Fruit fly (Drosophila melanogaster) whole organism, prepupa: ENCODE measurements around the gene CG7194.
A peak's percentile ranks its signal among the peaks of the same experiment; 100 is the strongest.

ENCODE experiments used
- Blimp-1 ChIP-seq: fragments of 200-800 bp; sonication (Bioruptor generic); optimal IDR thresholded peaks from 3 replicates; lab custom pipeline; 2017; ENCODE audit warnings: missing biosample characterization, missing genetic modification characterization, mild to moderate bottlenecking, moderate library complexity, missing genetic modification reagents
- CG10631 ChIP-seq: fragments of 200-800 bp; sonication (Bioruptor generic); optimal IDR thresholded peaks from 2 replicates; lab custom pipeline; 2016; ENCODE audit warnings: missing biosample characterization, missing genetic modification characterization
- CG10669 ChIP-seq: fragments of 200-800 bp; sonication (Bioruptor generic); optimal IDR thresholded peaks from 3 replicates; lab custom pipeline; 2018; ENCODE audit warnings: missing biosample characterization, mild to moderate bottlenecking, missing genetic modification characterization, moderate library complexity
- CG11762 ChIP-seq: fragments of 200-800 bp; sonication (Bioruptor generic); optimal IDR thresholded peaks from 3 replicates; lab custom pipeline; 2016; ENCODE audit warnings: missing biosample characterization, missing genetic modification characterization; ENCODE audit not compliant: insufficient read depth
- CG11902 ChIP-seq: fragments of 200-800 bp; sonication (Bioruptor generic); optimal IDR thresholded peaks from 3 replicates; lab custom pipeline; 2016; ENCODE audit warnings: missing biosample characterization, missing genetic modification characterization
- CG15336 ChIP-seq: fragments of 200-800 bp; sonication (Bioruptor generic); IDR thresholded peaks from 2 replicates; pipeline ENCODE4 v1.3.6; 2022; ENCODE audit warnings: missing biosample characterization, missing genetic modification characterization
- CG16779 ChIP-seq: fragments of 200-800 bp; sonication (Bioruptor generic); optimal IDR thresholded peaks from 3 replicates; lab custom pipeline; 2017; ENCODE audit warnings: missing biosample characterization, mild to moderate bottlenecking, missing genetic modification characterization
- CG3032 ChIP-seq: fragments of 200-800 bp; optimal IDR thresholded peaks from 2 replicates; lab custom pipeline; 2019; ENCODE audit warnings: missing biosample characterization, mild to moderate bottlenecking, missing genetic modification characterization, moderate library complexity
- CG32006 ChIP-seq: fragments of 200-800 bp; sonication (Bioruptor generic); optimal IDR thresholded peaks from 3 replicates; lab custom pipeline; 2017; ENCODE audit warnings: missing biosample characterization, mild to moderate bottlenecking, missing genetic modification characterization
- CG34406 ChIP-seq: fragments of 200-800 bp; sonication (Bioruptor generic); optimal IDR thresholded peaks from 3 replicates; lab custom pipeline; 2016; ENCODE audit warnings: missing biosample characterization, missing genetic modification characterization
- CG3919 ChIP-seq: fragments of 200-800 bp; sonication (Bioruptor generic); optimal IDR thresholded peaks from 3 replicates; lab custom pipeline; 2016; ENCODE audit warnings: missing biosample characterization, missing genetic modification characterization
- CG4318 ChIP-seq: fragments of 200-800 bp; sonication (Bioruptor generic); optimal IDR thresholded peaks from 3 replicates; lab custom pipeline; 2017; ENCODE audit warnings: missing biosample characterization, mild to moderate bottlenecking, missing genetic modification characterization
- CG6276 ChIP-seq: fragments of 200-800 bp; sonication (Bioruptor generic); optimal IDR thresholded peaks from 2 replicates; lab custom pipeline; 2017; ENCODE audit warnings: missing biosample characterization, mild to moderate bottlenecking, missing genetic modification characterization
- CG6792 ChIP-seq: fragments of 200-800 bp; sonication (Bioruptor generic); optimal IDR thresholded peaks from 3 replicates; lab custom pipeline; 2016; ENCODE audit warnings: missing biosample characterization, missing genetic modification characterization
- CG6808 ChIP-seq: fragments of 200-800 bp; sonication (Bioruptor generic); optimal IDR thresholded peaks from 3 replicates; lab custom pipeline; 2017; ENCODE audit warnings: missing biosample characterization, missing genetic modification characterization, mild to moderate bottlenecking, moderate library complexity, missing genetic modification reagents
- CG6854 ChIP-seq: fragments of 200-800 bp; sonication (Bioruptor generic); optimal IDR thresholded peaks from 2 replicates; lab custom pipeline; 2017; ENCODE audit warnings: missing biosample characterization, mild to moderate bottlenecking, missing genetic modification characterization
- CG7368 ChIP-seq: fragments of 200-800 bp; sonication (Bioruptor generic); optimal IDR thresholded peaks from 3 replicates; lab custom pipeline; 2016; ENCODE audit warnings: missing biosample characterization, missing genetic modification characterization
- CG8119 ChIP-seq: fragments of 200-800 bp; sonication (Bioruptor generic); IDR thresholded peaks from 3 replicates; pipeline ENCODE4 v1.3.6; 2022; ENCODE audit warnings: missing biosample characterization, missing genetic modification characterization
- CG8319 ChIP-seq: fragments of 200-800 bp; sonication (Bioruptor generic); optimal IDR thresholded peaks from 3 replicates; lab custom pipeline; 2016; ENCODE audit warnings: missing biosample characterization, missing genetic modification characterization
- CG8632 ChIP-seq: fragments of 200-800 bp; sonication (Bioruptor generic); optimal IDR thresholded peaks from 3 replicates; lab custom pipeline; 2016; ENCODE audit warnings: missing biosample characterization, missing genetic modification characterization
- CG9139 ChIP-seq: fragments of 200-800 bp; sonication (Bioruptor generic); optimal IDR thresholded peaks from 3 replicates; lab custom pipeline; 2017; ENCODE audit warnings: missing biosample characterization, mild to moderate bottlenecking, missing genetic modification characterization
- Eip75B ChIP-seq: fragments of 200-800 bp; sonication (Bioruptor generic); optimal IDR thresholded peaks from 3 replicates; lab custom pipeline; 2016; ENCODE audit warnings: missing biosample characterization, missing genetic modification characterization
- Eip78C ChIP-seq: fragments of 200-800 bp; sonication (Bioruptor generic); peaks from one replicate; lab custom pipeline; 2016; ENCODE audit warnings: missing biosample characterization, missing genetic modification characterization
- Eip93F ChIP-seq: fragments of 200-800 bp; sonication (Bioruptor generic); optimal IDR thresholded peaks from 2 replicates; lab custom pipeline; 2016; ENCODE audit warnings: missing biosample characterization, mild to moderate bottlenecking, missing genetic modification characterization
- Ets21C ChIP-seq: fragments of 200-800 bp; sonication (Bioruptor generic); optimal IDR thresholded peaks from 3 replicates; lab custom pipeline; 2016; ENCODE audit warnings: missing biosample characterization, missing genetic modification characterization
- Hr39 ChIP-seq: fragments of 200-800 bp; sonication (Bioruptor generic); optimal IDR thresholded peaks from 2 replicates; lab custom pipeline; 2016; ENCODE audit warnings: missing biosample characterization, missing genetic modification characterization
- Hr4 ChIP-seq: fragments of 200-800 bp; sonication (Bioruptor generic); optimal IDR thresholded peaks from 3 replicates; lab custom pipeline; 2016; ENCODE audit warnings: missing biosample characterization, missing genetic modification characterization
- Lpt ChIP-seq: fragments of 200-800 bp; sonication (Bioruptor generic); optimal IDR thresholded peaks from 3 replicates; lab custom pipeline; 2016; ENCODE audit warnings: missing biosample characterization, missing genetic modification characterization
- Met ChIP-seq: fragments of 200-800 bp; sonication (Bioruptor generic); optimal IDR thresholded peaks from 3 replicates; lab custom pipeline; 2016; ENCODE audit warnings: missing biosample characterization, missing genetic modification characterization
- OdsH ChIP-seq: fragments of 200-800 bp; sonication (Bioruptor generic); optimal IDR thresholded peaks from 3 replicates; lab custom pipeline; 2016; ENCODE audit warnings: missing biosample characterization, missing genetic modification characterization
- Smox ChIP-seq: fragments of 200-800 bp; sonication (Bioruptor generic); optimal IDR thresholded peaks from 3 replicates; lab custom pipeline; 2016; ENCODE audit warnings: missing biosample characterization, missing genetic modification characterization
- Sox14 ChIP-seq: fragments of 200-800 bp; sonication (Bioruptor generic); optimal IDR thresholded peaks from 3 replicates; lab custom pipeline; 2016; ENCODE audit warnings: missing biosample characterization, missing genetic modification characterization
- Sox15 ChIP-seq: fragments of 200-800 bp; sonication (Bioruptor generic); optimal IDR thresholded peaks from 3 replicates; lab custom pipeline; 2016; ENCODE audit warnings: missing biosample characterization, missing genetic modification characterization
- achi ChIP-seq: fragments of 200-800 bp; sonication (Bioruptor generic); optimal IDR thresholded peaks from 3 replicates; lab custom pipeline; 2016; ENCODE audit warnings: missing biosample characterization, missing genetic modification characterization
- acj6 ChIP-seq: fragments of 200-800 bp; sonication (Bioruptor generic); optimal IDR thresholded peaks from 3 replicates; lab custom pipeline; 2016; ENCODE audit warnings: missing biosample characterization, missing genetic modification characterization
- cyc ChIP-seq: fragments of 200-800 bp; sonication (Bioruptor generic); optimal IDR thresholded peaks from 3 replicates; lab custom pipeline; 2016; ENCODE audit warnings: missing biosample characterization, missing genetic modification characterization
- dac ChIP-seq: fragments of 200-800 bp; sonication (Bioruptor generic); optimal IDR thresholded peaks from 2 replicates; lab custom pipeline; 2017; ENCODE audit warnings: missing biosample characterization, mild to moderate bottlenecking, missing genetic modification characterization
- dsx ChIP-seq: fragments of 200-800 bp; optimal IDR thresholded peaks from 3 replicates; lab custom pipeline; 2019; ENCODE audit warnings: missing biosample characterization, mild to moderate bottlenecking, missing genetic modification characterization, moderate library complexity; ENCODE audit not compliant: poor library complexity, severe bottlenecking
- eg ChIP-seq: fragments of 200-800 bp; sonication (Bioruptor generic); IDR thresholded peaks from 3 replicates; pipeline ENCODE4 v1.3.6; 2022; ENCODE audit warnings: missing biosample characterization, missing genetic modification characterization
- esn ChIP-seq: fragments of 200-800 bp; sonication (Bioruptor generic); optimal IDR thresholded peaks from 2 replicates; lab custom pipeline; 2016; ENCODE audit warnings: missing biosample characterization, mild to moderate bottlenecking, missing genetic modification characterization, moderate library complexity
- fd59A ChIP-seq: fragments of 200-800 bp; sonication (Bioruptor generic); optimal IDR thresholded peaks from 2 replicates; lab custom pipeline; 2017; ENCODE audit warnings: missing biosample characterization, mild to moderate bottlenecking, missing genetic modification characterization, missing genetic modification reagents
- fd85E ChIP-seq: fragments of 200-800 bp; sonication (Bioruptor generic); optimal IDR thresholded peaks from 3 replicates; lab custom pipeline; 2016; ENCODE audit warnings: missing biosample characterization, missing genetic modification characterization
- fkh ChIP-seq: fragments of 200-800 bp; sonication (Bioruptor generic); optimal IDR thresholded peaks from 3 replicates; lab custom pipeline; 2017; ENCODE audit warnings: missing biosample characterization, mild to moderate bottlenecking, missing genetic modification characterization, moderate library complexity
- lz ChIP-seq: fragments of 200-800 bp; sonication (Bioruptor generic); optimal IDR thresholded peaks from 3 replicates; lab custom pipeline; 2016; ENCODE audit warnings: missing biosample characterization, missing genetic modification characterization
- net ChIP-seq: fragments of 200-800 bp; sonication (Bioruptor generic); optimal IDR thresholded peaks from 3 replicates; lab custom pipeline; 2016; ENCODE audit warnings: missing biosample characterization, missing genetic modification characterization
- salr ChIP-seq, 2 experiments: fragments of 200-800 bp; sonication (Bioruptor generic); optimal IDR thresholded peaks; 3 replicates each; lab custom pipeline; 2016 to 2018; ENCODE audit warnings: missing biosample characterization in 2 of 2, missing genetic modification characterization in 2 of 2, mild to moderate bottlenecking in 1 of 2
- spab ChIP-seq: fragments of 200-800 bp; sonication (Bioruptor generic); optimal IDR thresholded peaks from 2 replicates; lab custom pipeline; 2017; ENCODE audit warnings: missing biosample characterization, mild to moderate bottlenecking, missing genetic modification characterization, missing genetic modification reagents
- ss ChIP-seq, 2 experiments: fragments of 200-800 bp; sonication (Bioruptor generic); optimal IDR thresholded peaks; 2 replicates in 1 of 2; 3 replicates in 1 of 2; lab custom pipeline; 2017 to 2018; ENCODE audit warnings: mild to moderate bottlenecking in 2 of 2, missing biosample characterization in 2 of 2, missing genetic modification characterization in 2 of 2, moderate library complexity in 1 of 2
- svp ChIP-seq: fragments of 200-800 bp; sonication (Bioruptor generic); peaks from one replicate; lab custom pipeline; 2016; ENCODE audit warnings: missing biosample characterization, missing genetic modification characterization
- vri ChIP-seq: fragments of 200-800 bp; sonication (Bioruptor generic); optimal IDR thresholded peaks from 3 replicates; lab custom pipeline; 2016; ENCODE audit warnings: missing biosample characterization, mild to moderate bottlenecking, missing genetic modification characterization

CG7194 gene

dm6 chr3L:8340264-8341095, 36.6 kb upstream of the CG7194 start, which contains the start of the genes Prim1 and CG7083:
TSS of gene Prim1 (plus strand) at chr3L:8340314.
TSS of gene CG7083 (plus strand) at chr3L:8340785.
- no peak for TF ChIP-seq spab (GFP tag; lab: Kevin White, UChicago)
- TF ChIP-seq net, result peak; percentile 57
- TF ChIP-seq cyc, result peak; percentile 61
- 0 out of 3 replicates have a peak, but pooled peaks have one; percentile 16 for TF ChIP-seq CG8119
- TF ChIP-seq Sox15 (GFP tag; lab: Kevin White, UChicago), result peak; percentile 2
- TF ChIP-seq CG8319 (GFP tag; lab: Kevin White, UChicago), result peak; percentile 51
- TF ChIP-seq CG32006 (GFP tag; lab: Kevin White, UChicago), result peak; percentile 30
- peak; percentile 47 for TF ChIP-seq CG34406
- TF ChIP-seq CG11902, result peak; percentile 1
- no peak for TF ChIP-seq salr (GFP tag; optimal IDR thresholded peaks at IDR 0.05; lab: Kevin White, UChicago)
- no peak for TF ChIP-seq CG16779 (tag; lab: Kevin White, UChicago)
- peak; percentile 85 for TF ChIP-seq Eip78C (GFP tag; lab: Kevin White, UChicago)
- TF ChIP-seq Sox14, result peak; percentile 95
- TF ChIP-seq dsx (GFP tag; lab: Kevin White, UChicago), result no peak
- peak; percentile 1 for TF ChIP-seq Blimp-1 (GFP tag; lab: Kevin White, UChicago)
- TF ChIP-seq achi (GFP tag; lab: Kevin White, UChicago), result peak; percentile 57
- TF ChIP-seq CG15336 (GFP tag; lab: Robert Waterston, UW), result peak; percentile 39; the same call in 1 of the 2 replicates
- TF ChIP-seq Eip75B (GFP tag; lab: Kevin White, UChicago), result peak; percentile 74
- peak; percentile 60 for TF ChIP-seq CG11762 (GFP tag; lab: Kevin White, UChicago)
- peak; percentile 93 for TF ChIP-seq vri (GFP tag; lab: Kevin White, UChicago)
- TF ChIP-seq CG3919 (GFP tag; lab: Kevin White, UChicago), result peak; percentile 63
- no peak for TF ChIP-seq Met
- no peak for TF ChIP-seq dac (GFP tag; lab: Kevin White, UChicago)
- TF ChIP-seq Smox, result peak; percentile 49
- peak; percentile 70 for TF ChIP-seq Hr4
- TF ChIP-seq fkh (GFP tag; lab: Kevin White, UChicago), result peak; percentile 95
- TF ChIP-seq CG10669 (GFP tag; lab: Kevin White, UChicago), result peak; percentile 55
- no peak for TF ChIP-seq CG9139 (GFP tag; lab: Kevin White, UChicago)
- TF ChIP-seq CG8632 (GFP tag; lab: Kevin White, UChicago), result peak; percentile 9
- peak; percentile 5 for TF ChIP-seq CG6854
- peak; percentile 79 for TF ChIP-seq esn
- peak; percentile 68 for TF ChIP-seq CG10631 (GFP tag; lab: Kevin White, UChicago)
- peak; percentile 73 for TF ChIP-seq Hr39 (GFP tag; lab: Kevin White, UChicago)
- TF ChIP-seq CG6792 (GFP tag; lab: Kevin White, UChicago), result peak; percentile 45
- no peak for TF ChIP-seq CG6276 (GFP tag; lab: Kevin White, UChicago)
- peak; percentile 52 for TF ChIP-seq Ets21C (GFP tag; lab: Kevin White, UChicago)
- peak; percentile 74 for TF ChIP-seq lz (GFP tag; lab: Kevin White, UChicago)
- peak; percentile 76 for TF ChIP-seq OdsH (GFP tag; lab: Kevin White, UChicago)
- TF ChIP-seq ss (GFP tag; optimal IDR thresholded peaks at IDR 0.05; lab: Kevin White, UChicago), result peak in 1 of 2 experiments; percentile 47
- peak; percentile 65 for TF ChIP-seq acj6 (GFP tag; lab: Kevin White, UChicago)
- peak; percentile 54 for TF ChIP-seq CG6808
- TF ChIP-seq fd59A (GFP tag; lab: Kevin White, UChicago), result no peak
- peak; percentile 57 for TF ChIP-seq CG3032 (tag; lab: Kevin White, UChicago)
- no peak for TF ChIP-seq Lpt (GFP tag; lab: Kevin White, UChicago)
- TF ChIP-seq fd85E (GFP tag; lab: Kevin White, UChicago), result no peak
- TF ChIP-seq CG7368 (GFP tag; lab: Kevin White, UChicago), result peak; percentile 62
- TF ChIP-seq svp, result peak; percentile 85
- no peak for TF ChIP-seq eg (GFP tag; lab: Robert Waterston, UW)
- no peak for TF ChIP-seq CG4318 (GFP tag; lab: Kevin White, UChicago)
- TF ChIP-seq Eip93F (GFP tag; lab: Kevin White, UChicago), result peak; percentile 18
